Worm (Caenorhabditis elegans): ENCODE measurements around the gene hog-1.

ce11 chrX:5831827-5832226 lies 22.2 kb downstream of the hog-1 start:
- no peak for TF ChIP-seq elt-3 (tag; optimal IDR thresholded peaks at IDR 0.05)
- TF ChIP-seq nhr-237 (tag; optimal IDR thresholded peaks at IDR 0.05), result no peak
- no peak for TF ChIP-seq blmp-1 (tag; optimal IDR thresholded peaks at IDR 0.05; ENCODE audit: insufficient read depth)
- no peak for TF ChIP-seq sma-9 (GFP tag; optimal IDR thresholded peaks at IDR 0.05)
- no peak for TF ChIP-seq sma-9 (tag; optimal IDR thresholded peaks at IDR 0.05)
- TF ChIP-seq aly-2 (tag; optimal IDR thresholded peaks at IDR 0.05), result no peak
- no peak for TF ChIP-seq mdl-1 (tag; optimal IDR thresholded peaks at IDR 0.05)
- TF ChIP-seq nhr-11 (tag; optimal IDR thresholded peaks at IDR 0.05), result no peak
- no peak for TF ChIP-seq nhr-25 (tag; optimal IDR thresholded peaks at IDR 0.05)
- no peak for TF ChIP-seq unc-62 (GFP tag; optimal IDR thresholded peaks at IDR 0.05)
- TF ChIP-seq mbf-1 (tag; optimal IDR thresholded peaks at IDR 0.05), result no peak
- no peak for TF ChIP-seq unc-39 (tag; optimal IDR thresholded peaks at IDR 0.05)
- no peak for TF ChIP-seq lsy-2 (tag; optimal IDR thresholded peaks at IDR 0.05)
- no peak for TF ChIP-seq C34F6.9 (tag; optimal IDR thresholded peaks at IDR 0.05)
- no peak for TF ChIP-seq snpc-4 (tag; optimal IDR thresholded peaks at IDR 0.05)
